Fruit fly (Drosophila melanogaster): Measurements from ENCODE around the gene eIF1A.

Gene eIF1A

DNA sequence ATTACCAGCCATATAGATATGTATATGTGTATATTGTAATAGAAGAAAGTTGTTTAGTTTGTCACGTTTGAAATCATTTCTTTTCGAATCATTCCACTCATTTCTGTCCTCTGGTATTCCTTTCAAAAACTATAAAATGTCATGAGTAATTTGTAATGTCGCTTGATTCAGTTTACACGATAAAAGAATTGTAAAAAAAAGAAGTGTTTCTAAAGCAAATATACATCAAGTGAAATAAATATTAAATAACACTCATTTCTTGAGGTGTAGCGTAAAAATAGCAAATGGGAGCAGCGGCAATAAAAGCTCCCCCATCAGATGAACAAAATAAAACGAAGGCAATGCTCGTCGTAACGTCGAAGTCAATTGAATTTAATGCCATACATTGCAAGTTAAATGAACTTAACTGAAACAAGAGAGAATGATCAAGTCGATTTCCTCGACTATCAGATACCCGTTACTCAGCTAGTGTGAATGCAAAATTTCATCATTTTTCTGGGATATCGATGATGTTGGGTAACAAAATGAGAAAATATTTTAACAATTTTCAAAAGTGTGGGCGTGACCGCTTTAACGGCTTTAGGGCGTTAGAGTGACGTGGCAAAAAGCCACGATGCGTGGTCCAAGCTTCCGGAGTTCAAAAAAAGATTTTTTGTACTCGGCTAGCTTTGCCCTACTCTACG is 20.9 kb downstream of the eIF1A start:
- peak; percentile 8 for TF ChIP-seq CG10267 (tag; optimal IDR thresholded peaks at IDR 0.05)
- peak; percentile 9; the same call in 1 of the 2 replicates for TF ChIP-seq inv (GFP tag; IDR thresholded peaks at IDR 0.05; ENCODE audit: partially characterized antibody)
- TF ChIP-seq PHDP (tag; optimal IDR thresholded peaks at IDR 0.05), result peak; percentile 5
- TF ChIP-seq HLH4C (GFP tag; IDR thresholded peaks at IDR 0.05; ENCODE audit: partially characterized antibody), result peak; percentile 59
- TF ChIP-seq CoRest (tag; optimal IDR thresholded peaks at IDR 0.05), result peak; percentile 46
- peak; percentile 59; the same call in 2 of the 3 replicates for TF ChIP-seq CG6791 (GFP tag; IDR thresholded peaks at IDR 0.05; ENCODE audit: partially characterized antibody)
- no peak for TF ChIP-seq CG18764 (GFP tag; optimal IDR thresholded peaks at IDR 0.05)
- TF ChIP-seq Taf1 (GFP tag; IDR thresholded peaks at IDR 0.05), result no peak
- peak; percentile 1 for TF ChIP-seq unpg (GFP tag; optimal IDR thresholded peaks at IDR 0.05)
- TF ChIP-seq CG17361 (GFP tag; IDR thresholded peaks at IDR 0.05), result peak; percentile 45; the same call in 2 of the 3 replicates
- 0 out of 2 replicates have a peak, but pooled peaks have one; percentile 20 for TF ChIP-seq Drgx (GFP tag; IDR thresholded peaks at IDR 0.05)
- TF ChIP-seq nerfin-2 (GFP tag; IDR thresholded peaks at IDR 0.05; ENCODE audit: partially characterized antibody), result peak; percentile 67
- TF ChIP-seq Oli (tag; optimal IDR thresholded peaks at IDR 0.05), result peak; percentile 38
- TF ChIP-seq CG15269 (tag; optimal IDR thresholded peaks at IDR 0.05), result peak; percentile 50
- peak; percentile 23 for TF ChIP-seq grau (tag; optimal IDR thresholded peaks at IDR 0.05)
- TF ChIP-seq CG7271 (tag; optimal IDR thresholded peaks at IDR 0.05), result no peak
- TF ChIP-seq CG8478 (optimal IDR thresholded peaks at IDR 0.05), result no peak
- peak; percentile 21 for TF ChIP-seq Nf-YC (tag; optimal IDR thresholded peaks at IDR 0.05)
- TF ChIP-seq CG12391 (tag; optimal IDR thresholded peaks at IDR 0.05), result peak; percentile 9
- TF ChIP-seq CG1647 (GFP tag; optimal IDR thresholded peaks at IDR 0.05), result no peak
- no peak for TF ChIP-seq trem (tag; optimal IDR thresholded peaks at IDR 0.05)
- TF ChIP-seq hb (GFP tag; IDR thresholded peaks at IDR 0.05; ENCODE audit: partially characterized antibody), result peak; percentile 58; the same call in 1 of the 3 replicates
- peak; percentile 21 for TF ChIP-seq CG2712 (tag; optimal IDR thresholded peaks at IDR 0.05)
- TF ChIP-seq CG12659 (GFP tag; optimal IDR thresholded peaks at IDR 0.05), result peak; percentile 14
- no peak for TF ChIP-seq CG6272 (GFP tag; IDR thresholded peaks at IDR 0.05)
- TF ChIP-seq CG18262 (tag; optimal IDR thresholded peaks at IDR 0.05), result peak; percentile 22
- peak in 1 of 2 experiments; percentile 18 for TF ChIP-seq bsh (GFP tag; optimal IDR thresholded peaks at IDR 0.05)
- no peak for TF ChIP-seq B-H1 (GFP tag; IDR thresholded peaks at IDR 0.05)
- no peak for TF ChIP-seq Mad (GFP tag; optimal IDR thresholded peaks at IDR 0.05)
- peak; percentile 43; the same call in 2 of the 3 replicates for TF ChIP-seq row (GFP tag; IDR thresholded peaks at IDR 0.05)
- TF ChIP-seq dysf (GFP tag; IDR thresholded peaks at IDR 0.05), result peak; percentile 58; the same call in 2 of the 3 replicates
- TF ChIP-seq Hsf (GFP tag; optimal IDR thresholded peaks at IDR 0.05), result peak; percentile 5
- peak; percentile 31 for TF ChIP-seq CG13424 (tag; optimal IDR thresholded peaks at IDR 0.05)
- TF ChIP-seq sens (GFP tag), result peak; percentile 66
- TF ChIP-seq CG16813 (GFP tag; IDR thresholded peaks at IDR 0.05; ENCODE audit: partially characterized antibody), result peak; percentile 50; the same call in 2 of the 3 replicates
- peak; percentile 28 for TF ChIP-seq dmrt99B (tag; optimal IDR thresholded peaks at IDR 0.05)
- TF ChIP-seq phol (tag; optimal IDR thresholded peaks at IDR 0.05), result peak; percentile 18
- TF ChIP-seq Hr51 (GFP tag; optimal IDR thresholded peaks at IDR 0.05), result peak in 1 of 2 experiments; percentile 63
- peak; percentile 22 for TF ChIP-seq CG30403 (GFP tag; optimal IDR thresholded peaks at IDR 0.05)
- no peak for TF ChIP-seq CG18476 (GFP tag; optimal IDR thresholded peaks at IDR 0.05)
- peak; percentile 8; the same call in 1 of the 2 replicates for TF ChIP-seq CG13287 (GFP tag; IDR thresholded peaks at IDR 0.05; ENCODE audit: partially characterized antibody)
- peak; percentile 26 for TF ChIP-seq lab (GFP tag; optimal IDR thresholded peaks at IDR 0.05)
- peak; percentile 28 for TF ChIP-seq CG2678 (tag; optimal IDR thresholded peaks at IDR 0.05)
- TF ChIP-seq Deaf1 (tag; optimal IDR thresholded peaks at IDR 0.05), result peak; percentile 11
- TF ChIP-seq CG17385 (GFP tag; optimal IDR thresholded peaks at IDR 0.05), result peak; percentile 26
- TF ChIP-seq Sox102F (GFP tag; optimal IDR thresholded peaks at IDR 0.05), result peak; percentile 61
- peak; percentile 62 for TF ChIP-seq tna (GFP tag; IDR thresholded peaks at IDR 0.05; ENCODE audit: partially characterized antibody)
